Worm (Caenorhabditis elegans) whole organism, early embryonic: ENCODE data around the gene Y51H4A.937.

Experiments
- B0310.2 ChIP-seq: sonication (generic microtip); optimal IDR thresholded peaks from 2 replicates; lab custom pipeline; 2016; ENCODE audit warnings: mild to moderate bottlenecking, missing genetic modification characterization, missing compliant biosample characterization
- F13C5.2 ChIP-seq: sonication (generic microtip); optimal IDR thresholded peaks from 2 replicates; lab custom pipeline; 2017; ENCODE audit warnings: mild to moderate bottlenecking, missing genetic modification characterization, inconsistent platforms, missing compliant biosample characterization
- aly-1 ChIP-seq: sonication (generic microtip); optimal IDR thresholded peaks from 2 replicates; lab custom pipeline; 2016; ENCODE audit warnings: missing genetic modification characterization, missing compliant biosample characterization
- ama-1 ChIP-seq: fragments of 150-350 bp; optimal IDR thresholded peaks from 2 replicates; lab custom pipeline; 2014
- ceh-13 ChIP-seq: fragments of 200-800 bp; sonication (Bioruptor generic); optimal IDR thresholded peaks from 2 replicates; lab custom pipeline; 2018; ENCODE audit warnings: mild to moderate bottlenecking, missing genetic modification characterization, missing compliant biosample characterization
- ceh-36 ChIP-seq: sonication (generic microtip); optimal IDR thresholded peaks from 2 replicates; lab custom pipeline; 2016; ENCODE audit warnings: missing genetic modification characterization, inconsistent platforms, missing compliant biosample characterization
- ets-7 ChIP-seq: sonication (generic microtip); optimal IDR thresholded peaks from 2 replicates; lab custom pipeline; 2016; ENCODE audit warnings: missing genotype, missing genetic modification characterization, missing compliant biosample characterization
- flt-1 ChIP-seq: fragments of 200-800 bp; sonication (Bioruptor generic); IDR thresholded peaks from 2 replicates; pipeline ENCODE4 v1.3.6; 2022; ENCODE audit warnings: missing genetic modification characterization, missing compliant biosample characterization
- hmbx-1 ChIP-seq: sonication (generic microtip); optimal IDR thresholded peaks from 2 replicates; lab custom pipeline; 2016; ENCODE audit warnings: mild to moderate bottlenecking, missing genetic modification characterization, missing compliant biosample characterization
- hmg-4 ChIP-seq: fragments of 200-800 bp; sonication (Bioruptor generic); optimal IDR thresholded peaks from 2 replicates; lab custom pipeline; 2018; ENCODE audit warnings: mild to moderate bottlenecking, missing genetic modification characterization, missing compliant biosample characterization
- hnd-1 ChIP-seq: sonication (generic microtip); optimal IDR thresholded peaks from 2 replicates; lab custom pipeline; 2016; ENCODE audit warnings: missing genetic modification characterization, missing compliant biosample characterization
- pes-1 ChIP-seq: fragments of 200-800 bp; sonication (Bioruptor generic); IDR thresholded peaks from 2 replicates; pipeline ENCODE4 v1.3.6; 2022; ENCODE audit warnings: missing genetic modification reagents, missing genetic modification characterization, missing compliant biosample characterization
- scrt-1 ChIP-seq: fragments of 200-800 bp; sonication (Bioruptor generic); IDR thresholded peaks from 2 replicates; pipeline ENCODE4 v1.3.6; 2022; ENCODE audit warnings: missing genetic modification characterization, missing compliant biosample characterization
- sea-1 ChIP-seq: fragments of 200-800 bp; sonication (Bioruptor generic); conservative IDR thresholded peaks from 2 replicates; pipeline ENCODE4 v1.3.6; 2022; ENCODE audit warnings: missing genetic modification characterization, missing compliant biosample characterization
- tbx-11 ChIP-seq: fragments of 200-800 bp; sonication (Bioruptor generic); IDR thresholded peaks from 2 replicates; pipeline ENCODE4 v1.3.6; 2022; ENCODE audit warnings: missing genetic modification characterization, missing compliant biosample characterization
- tbx-37 ChIP-seq: fragments of 200-800 bp; sonication (Bioruptor generic); conservative IDR thresholded peaks from 2 replicates; pipeline ENCODE4 v1.3.6; 2022; ENCODE audit warnings: missing genetic modification reagents, missing genetic modification characterization, missing compliant biosample characterization
- tra-4 ChIP-seq: sonication (generic microtip); optimal IDR thresholded peaks from 2 replicates; lab custom pipeline; 2017; ENCODE audit warnings: missing genetic modification characterization, missing compliant biosample characterization

Gene Y51H4A.937

DNA sequence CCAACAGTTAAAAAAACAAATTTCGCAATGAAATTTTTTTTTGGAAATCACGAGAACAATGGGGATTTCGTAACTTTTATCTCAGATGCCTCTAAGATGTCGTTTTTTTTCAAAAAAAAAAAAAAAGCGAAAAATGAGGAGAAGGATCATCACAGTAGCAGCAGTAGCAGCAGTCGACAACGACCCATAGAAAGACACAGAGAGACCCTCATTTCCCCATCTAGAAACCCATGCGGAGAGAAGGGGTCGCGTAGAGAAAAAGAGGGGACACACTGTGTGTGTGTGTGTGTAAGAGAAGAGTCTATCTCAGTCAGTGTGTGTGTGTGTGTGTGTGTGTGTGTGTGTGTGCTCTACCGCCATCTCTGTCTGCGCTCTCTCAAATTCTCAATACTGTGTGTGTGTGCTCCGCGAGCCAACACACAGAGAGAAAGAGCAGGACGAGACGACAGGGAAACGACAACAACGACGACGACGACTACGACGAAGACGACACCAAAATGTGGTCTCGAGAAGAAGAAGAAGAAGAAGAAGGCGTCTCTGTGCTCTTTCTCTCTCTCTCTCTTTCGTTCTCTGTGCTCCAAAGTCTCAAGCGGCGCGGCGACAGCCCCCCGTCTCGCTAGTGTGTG is 37.0 kb upstream of the Y51H4A.937 start:
- TF ChIP-seq F13C5.2: peak; percentile 16
- TF ChIP-seq hmg-4 (GFP tag; lab: Kevin White, UChicago): peak; percentile 88
- TF ChIP-seq ceh-36 (tag; lab: Kevin White, UChicago): peak; percentile 48
- no peak for TF ChIP-seq sea-1 (GFP tag; lab: Robert Waterston, UW)
- no peak for TF ChIP-seq ets-7 (tag; lab: Kevin White, UChicago)
- no peak for TF ChIP-seq ceh-13 (GFP tag; lab: Kevin White, UChicago)
- no peak for TF ChIP-seq aly-1 (tag; lab: Kevin White, UChicago)
- peak; percentile 6; the same call in 1 of the 2 replicates for TF ChIP-seq tbx-11 (GFP tag; lab: Robert Waterston, UW)
- TF ChIP-seq B0310.2 (tag; lab: Kevin White, UChicago): peak; percentile 10
- peak; percentile 40 for TF ChIP-seq flt-1 (GFP tag; lab: Robert Waterston, UW)
- TF ChIP-seq ama-1 (lab: Kevin White, UChicago): no peak
- TF ChIP-seq tbx-37 (GFP tag; lab: Robert Waterston, UW): peak; percentile 3; the same call in 1 of the 2 replicates

DNA sequence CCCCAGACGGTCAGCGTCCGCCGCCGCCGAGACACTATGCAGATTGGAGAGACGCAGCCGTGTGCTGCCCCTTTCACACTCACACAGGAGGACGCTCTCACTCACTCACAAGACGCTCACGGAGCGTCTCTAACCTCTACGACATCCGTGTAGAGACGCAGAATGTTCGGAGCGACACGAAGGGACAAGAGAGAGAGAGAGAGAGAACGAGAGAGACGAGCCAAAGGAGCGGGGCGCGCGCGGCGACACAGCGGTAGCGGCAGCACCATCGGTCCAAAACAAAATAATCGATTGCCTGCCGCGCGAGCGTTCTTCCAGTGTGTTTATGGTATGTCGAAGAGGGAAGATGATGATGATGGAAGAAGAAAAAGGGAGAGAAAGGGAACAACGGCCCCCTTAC is 36.1 kb upstream of the Y51H4A.937 start:
- no peak for TF ChIP-seq B0310.2 (tag; lab: Kevin White, UChicago)
- peak; percentile 38; the same call in 1 of the 2 replicates for TF ChIP-seq pes-1 (GFP tag; lab: Robert Waterston, UW)

DNA sequence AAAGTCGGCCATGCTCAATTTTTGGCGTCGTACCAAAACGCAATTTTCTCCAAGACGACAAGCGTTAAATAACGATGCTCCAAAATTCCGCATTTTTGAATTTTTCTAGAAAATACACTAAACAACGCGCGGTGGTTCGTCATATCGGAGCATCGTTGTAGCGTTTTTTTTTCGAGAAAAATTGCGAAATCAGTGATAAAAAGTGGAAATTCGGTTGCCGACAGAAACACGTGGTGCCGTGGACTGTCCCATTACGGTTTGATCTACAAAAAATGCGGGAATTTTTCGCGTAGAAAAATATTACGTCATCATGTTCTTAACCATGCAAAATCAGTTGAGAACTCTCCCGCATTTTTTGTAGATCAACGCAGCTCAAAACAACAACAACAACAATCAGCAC is 35.5 kb upstream of the Y51H4A.937 start:
- TF ChIP-seq ceh-36 (tag; lab: Kevin White, UChicago) (no peak), B0310.2 (tag; lab: Kevin White, UChicago) (no peak), hmg-4 (GFP tag; lab: Kevin White, UChicago) (no peak), ceh-13 (GFP tag; lab: Kevin White, UChicago) (no peak), pes-1 (GFP tag; lab: Robert Waterston, UW) (no peak), ets-7 (tag; lab: Kevin White, UChicago) (no peak), scrt-1 (GFP tag; lab: Robert Waterston, UW) (no peak), hnd-1 (no peak), ama-1 (lab: Kevin White, UChicago) (no peak), flt-1 (GFP tag; lab: Robert Waterston, UW) (no peak), sea-1 (GFP tag; lab: Robert Waterston, UW) (no peak), hmbx-1 (tag; lab: Kevin White, UChicago) (no peak), aly-1 (tag; lab: Kevin White, UChicago) (no peak), tbx-37 (GFP tag; lab: Robert Waterston, UW) (no peak), tbx-11 (GFP tag; lab: Robert Waterston, UW) (no peak), F13C5.2 (no peak), tra-4 (tag; lab: Kevin White, UChicago) (no peak)

- TF ChIP-seq tbx-11 (GFP tag; lab: Robert Waterston, UW) (no peak), ama-1 (lab: Kevin White, UChicago) (no peak), pes-1 (GFP tag; lab: Robert Waterston, UW) (no peak), flt-1 (GFP tag; lab: Robert Waterston, UW) (no peak), hmbx-1 (tag; lab: Kevin White, UChicago) (no peak), tra-4 (tag; lab: Kevin White, UChicago) (no peak), ceh-36 (tag; lab: Kevin White, UChicago) (no peak), aly-1 (tag; lab: Kevin White, UChicago) (no peak), sea-1 (GFP tag; lab: Robert Waterston, UW) (no peak), hnd-1 (no peak), ceh-13 (GFP tag; lab: Kevin White, UChicago) (no peak), F13C5.2 (no peak), hmg-4 (GFP tag; lab: Kevin White, UChicago) (no peak), tbx-37 (GFP tag; lab: Robert Waterston, UW) (no peak), B0310.2 (tag; lab: Kevin White, UChicago) (no peak), scrt-1 (GFP tag; lab: Robert Waterston, UW) (no peak), ets-7 (tag; lab: Kevin White, UChicago) (no peak)
Measured at ce11 chrIV:16494007-16494406, 34.5 kb upstream of the Y51H4A.937 start.

- TF ChIP-seq hmg-4 (GFP tag; lab: Kevin White, UChicago): peak; percentile 35
- no peak for TF ChIP-seq aly-1 (tag; lab: Kevin White, UChicago)
Measured at ce11 chrIV:16496491-16496890, 32.0 kb upstream of the Y51H4A.937 start.

DNA sequence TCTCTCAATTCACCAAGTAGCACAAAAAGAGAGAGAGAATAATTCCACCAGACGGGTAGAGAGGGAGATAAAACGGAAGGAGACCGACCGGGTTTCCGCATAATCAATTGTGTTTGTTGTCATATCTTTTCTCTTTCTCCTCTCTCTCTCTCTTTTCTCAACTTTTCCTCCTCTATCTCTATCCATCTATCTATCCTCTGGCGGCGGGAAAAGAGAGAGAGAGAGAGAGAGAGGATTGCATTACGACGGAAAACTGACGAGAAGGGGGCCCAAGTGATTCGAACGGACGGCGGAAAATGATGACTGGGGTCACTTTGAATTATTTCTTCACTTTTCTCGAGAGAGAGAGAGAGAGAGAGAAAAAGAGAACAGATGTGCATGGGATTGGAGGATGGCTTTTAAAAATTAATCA is 30.4 kb upstream of the Y51H4A.937 start:
- TF ChIP-seq pes-1 (GFP tag; lab: Robert Waterston, UW) (no peak), ets-7 (tag; lab: Kevin White, UChicago) (no peak), hnd-1 (peak; percentile 15), hmg-4 (GFP tag; lab: Kevin White, UChicago) (peak; percentile 36), sea-1 (GFP tag; lab: Robert Waterston, UW) (no peak), tra-4 (tag; lab: Kevin White, UChicago) (no peak), hmbx-1 (tag; lab: Kevin White, UChicago) (no peak), B0310.2 (tag; lab: Kevin White, UChicago) (no peak)

- TF ChIP-seq ceh-36 (tag; lab: Kevin White, UChicago): no peak
- TF ChIP-seq ets-7 (tag; lab: Kevin White, UChicago): no peak
- no peak for TF ChIP-seq scrt-1 (GFP tag; lab: Robert Waterston, UW)
- no peak for TF ChIP-seq tbx-11 (GFP tag; lab: Robert Waterston, UW)
- TF ChIP-seq hmg-4 (GFP tag; lab: Kevin White, UChicago): no peak
- no peak for TF ChIP-seq hnd-1
- no peak for TF ChIP-seq sea-1 (GFP tag; lab: Robert Waterston, UW)
- no peak for TF ChIP-seq ama-1 (lab: Kevin White, UChicago)
- no peak for TF ChIP-seq F13C5.2
- TF ChIP-seq flt-1 (GFP tag; lab: Robert Waterston, UW): no peak
- TF ChIP-seq hmbx-1 (tag; lab: Kevin White, UChicago): no peak
- no peak for TF ChIP-seq pes-1 (GFP tag; lab: Robert Waterston, UW)
- TF ChIP-seq tra-4 (tag; lab: Kevin White, UChicago): no peak
Measured at ce11 chrIV:16501855-16502254, 26.6 kb upstream of the Y51H4A.937 start.
